Worm (Caenorhabditis elegans): Measurements from ENCODE around the gene C11E4.7.
A peak's percentile ranks its signal among the peaks of the same experiment; 100 is the strongest.

DNA sequence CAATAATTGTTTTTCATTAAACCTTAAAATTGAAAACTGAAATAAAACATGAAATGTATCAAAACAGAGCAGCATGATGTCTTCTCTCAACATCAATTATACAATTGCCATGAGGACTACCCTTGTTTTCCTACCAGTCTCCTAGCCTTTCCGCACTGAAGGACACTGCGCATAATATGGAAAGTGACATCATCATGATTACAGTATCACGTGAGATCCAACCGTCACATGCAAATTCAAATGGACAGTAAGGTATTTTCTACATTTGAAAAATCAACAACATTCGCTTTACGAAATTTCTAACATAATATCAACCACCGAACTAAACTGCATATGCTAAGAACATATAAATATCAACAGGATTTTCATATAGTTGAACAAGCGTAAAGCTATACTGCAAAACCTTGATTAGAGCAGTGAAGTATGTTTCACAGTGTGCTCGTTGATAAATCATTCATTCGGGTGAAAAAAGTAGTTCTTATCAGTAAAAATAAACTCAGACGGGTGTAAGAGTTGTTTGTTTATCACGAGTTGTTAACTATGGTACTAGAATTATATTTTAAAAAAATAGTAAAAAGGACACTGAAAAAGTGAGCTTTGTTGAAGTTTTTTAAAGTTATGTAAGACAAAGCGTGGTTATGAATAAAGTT, 21.9 kb downstream of the C11E4.7 start:
- TF ChIP-seq daf-12 (tag; optimal IDR thresholded peaks at IDR 0.05) = no peak
- no peak for TF ChIP-seq sea-2 (GFP tag; optimal IDR thresholded peaks at IDR 0.05)
- no peak for TF ChIP-seq unc-62 (GFP tag; optimal IDR thresholded peaks at IDR 0.05)
- TF ChIP-seq ztf-11 (tag; optimal IDR thresholded peaks at IDR 0.05) = no peak
- TF ChIP-seq nhr-28 (tag; optimal IDR thresholded peaks at IDR 0.05) = no peak
- TF ChIP-seq jun-1 (tag; optimal IDR thresholded peaks at IDR 0.05) = no peak
- TF ChIP-seq nhr-237 (tag; optimal IDR thresholded peaks at IDR 0.05) = no peak
- no peak for TF ChIP-seq ceh-16 (tag; optimal IDR thresholded peaks at IDR 0.05)
- TF ChIP-seq ZK546.5 (tag; optimal IDR thresholded peaks at IDR 0.05) = no peak
- peak; percentile 64 for TF ChIP-seq elt-2 (tag; optimal IDR thresholded peaks at IDR 0.05)
- no peak for TF ChIP-seq egl-27 (tag; optimal IDR thresholded peaks at IDR 0.05)
- TF ChIP-seq snpc-4 (tag; optimal IDR thresholded peaks at IDR 0.05) = no peak
- no peak for TF ChIP-seq nhr-11 (tag; optimal IDR thresholded peaks at IDR 0.05)

Data from whole organism, L3 larva.